Fruit fly (Drosophila melanogaster): ENCODE measurements around the gene mub.

mub gene

dm6 chr3L:21808003-21808530 lies 36.5 kb upstream of the mub start (continued):
- TF ChIP-seq tio (GFP tag; optimal IDR thresholded peaks at IDR 0.05) (peak; percentile 25), wor (GFP tag; IDR thresholded peaks at IDR 0.05) (peak; percentile 19; the same call in 1 of the 2 replicates), CG6254 (GFP tag; optimal IDR thresholded peaks at IDR 0.05) (peak; percentile 67), CG16863 (GFP tag; optimal IDR thresholded peaks at IDR 0.05) (no peak), bcd (GFP tag; optimal IDR thresholded peaks at IDR 0.05) (peak; percentile 64), CG3847 (GFP tag; IDR thresholded peaks at IDR 0.05) (no peak), Deaf1 (tag; optimal IDR thresholded peaks at IDR 0.05) (peak; percentile 86), nerfin-2 (GFP tag; IDR thresholded peaks at IDR 0.05; ENCODE audit: partially characterized antibody) (no peak), CG6175 (GFP tag; IDR thresholded peaks at IDR 0.05) (no peak), Hr3 (GFP tag; optimal IDR thresholded peaks at IDR 0.05) (peak; percentile 61), croc (GFP tag; conservative IDR thresholded peaks at IDR 0.05) (peak; percentile 35; the same call in 1 of the 3 replicates), corto (GFP tag; optimal IDR thresholded peaks at IDR 0.05) (no peak), Trl (optimal IDR thresholded peaks at IDR 0.05) (peak; percentile 42 to 76), Trl (GFP tag; optimal IDR thresholded peaks at IDR 0.05) (no peak), gce (GFP tag; IDR thresholded peaks at IDR 0.05) (peak; percentile 47; the same call in 1 of the 3 replicates), CG4424 (GFP tag; optimal IDR thresholded peaks at IDR 0.05) (peak; percentile 62), CG14050 (GFP tag; IDR thresholded peaks at IDR 0.05) (peak; percentile 61), CG31365 (tag; optimal IDR thresholded peaks at IDR 0.05) (no peak), twi (tag; optimal IDR thresholded peaks at IDR 0.05) (peak; percentile 13), CG10267 (tag; optimal IDR thresholded peaks at IDR 0.05) (peak; percentile 73), stwl (tag; optimal IDR thresholded peaks at IDR 0.05) (no peak), Poxn (GFP tag; IDR thresholded peaks at IDR 0.05) (no peak), btn (GFP tag; optimal IDR thresholded peaks at IDR 0.05) (no peak), trh (GFP tag; optimal IDR thresholded peaks at IDR 0.05) (peak; percentile 12), gsb (GFP tag; IDR thresholded peaks at IDR 0.05) (0 out of 2 replicates have a peak, but pooled peaks have one; percentile 7), dm (GFP tag; optimal IDR thresholded peaks at IDR 0.05) (no peak), CG6813 (GFP tag; optimal IDR thresholded peaks at IDR 0.05) (peak; percentile 2), inv (GFP tag; IDR thresholded peaks at IDR 0.05; ENCODE audit: partially characterized antibody) (no peak), CG2678 (tag; optimal IDR thresholded peaks at IDR 0.05) (no peak), mirr (GFP tag; optimal IDR thresholded peaks at IDR 0.05) (no peak), ind (GFP tag; optimal IDR thresholded peaks at IDR 0.05) (peak; percentile 49), Asciz (GFP tag; optimal IDR thresholded peaks at IDR 0.05) (peak; percentile 64), CG2712 (tag; optimal IDR thresholded peaks at IDR 0.05) (peak; percentile 85), CG15514 (GFP tag; optimal IDR thresholded peaks at IDR 0.05) (no peak), vfl (GFP tag; optimal IDR thresholded peaks at IDR 0.05) (no peak), Jarid2 (GFP tag; optimal IDR thresholded peaks at IDR 0.05) (peak; percentile 56), caup (GFP tag; optimal IDR thresholded peaks at IDR 0.05; ENCODE audit: severe bottlenecking) (peak; percentile 38), CG12219 (GFP tag; optimal IDR thresholded peaks at IDR 0.05) (peak; percentile 5), sqz (GFP tag; optimal IDR thresholded peaks at IDR 0.05) (no peak), CG18476 (GFP tag; optimal IDR thresholded peaks at IDR 0.05) (no peak), Opbp (GFP tag; IDR thresholded peaks at IDR 0.05; ENCODE audit: partially characterized antibody) (no peak), CG3407 (GFP tag; optimal IDR thresholded peaks at IDR 0.05) (peak; percentile 25), ranshi (GFP tag; IDR thresholded peaks at IDR 0.05) (no peak), gcm (GFP tag; optimal IDR thresholded peaks at IDR 0.05) (peak; percentile 63), Sox100B (GFP tag; optimal IDR thresholded peaks at IDR 0.05) (peak; percentile 56), Pdp1 (GFP tag; optimal IDR thresholded peaks at IDR 0.05) (no peak), Aef1 (GFP tag; IDR thresholded peaks at IDR 0.05) (0 out of 3 replicates have a peak, but pooled peaks have one; percentile 21), gsb-n (tag; optimal IDR thresholded peaks at IDR 0.05) (peak; percentile 75), E2f2 (GFP tag; IDR thresholded peaks at IDR 0.05) (no peak; the same call in 1 of the 2 replicates), CG4617 (GFP tag; optimal IDR thresholded peaks at IDR 0.05; ENCODE audit: borderline replicate concordance) (no peak)

All from whole organism, embryonic.